Worm (Caenorhabditis elegans) whole organism, L4 larva: ENCODE results near the gene rpi-1.

Experiments
- D1046.2 ChIP-seq: fragments of 200-800 bp; sonication (Bioruptor generic); IDR thresholded peaks from 2 replicates; pipeline ENCODE4 v1.3.6; 2022; ENCODE audit warnings: missing genetic modification characterization, missing compliant biosample characterization
- F10B5.3 ChIP-seq: sonication (generic microtip); optimal IDR thresholded peaks from 2 replicates; lab custom pipeline; 2016; ENCODE audit warnings: mild to moderate bottlenecking, missing genetic modification characterization, missing compliant biosample characterization
- R02D3.7 ChIP-seq: fragments of 150-350 bp; sonication (generic microtip); optimal IDR thresholded peaks from 3 replicates; lab custom pipeline; 2014; ENCODE audit warnings: missing biosample characterization, missing genetic modification characterization
- T20F7.1 ChIP-seq: fragments of 200-800 bp; sonication (Bioruptor generic); optimal IDR thresholded peaks from 2 replicates; lab custom pipeline; 2018; ENCODE audit warnings: mild to moderate bottlenecking, missing genetic modification characterization, missing compliant biosample characterization
- Y5F2A.4 ChIP-seq: fragments of 200-800 bp; sonication (Bioruptor generic); optimal IDR thresholded peaks from 2 replicates; lab custom pipeline; 2018; ENCODE audit warnings: mild to moderate bottlenecking, missing genetic modification characterization, missing compliant biosample characterization
- Y75B8A.6 ChIP-seq: fragments of 200-800 bp; sonication (Bioruptor generic); IDR thresholded peaks from 2 replicates; pipeline ENCODE4 v1.3.6; 2022; ENCODE audit warnings: missing genetic modification reagents, missing genetic modification characterization, missing compliant biosample characterization
- ZK546.5 ChIP-seq, 2 experiments: sonication (generic microtip); optimal IDR thresholded peaks; 2 replicates each; lab custom pipeline; 2017; ENCODE audit warnings: missing biosample characterization in 2 of 2, missing genetic modification characterization in 2 of 2
- aha-1 ChIP-seq: fragments of 150-350 bp; peaks from one replicate; lab custom pipeline; 2014; ENCODE audit warnings: missing biosample characterization, missing genetic modification characterization
- ceh-28 ChIP-seq: fragments of 150-350 bp; optimal IDR thresholded peaks from 2 replicates; lab custom pipeline; 2014; ENCODE audit warnings: missing biosample characterization, missing genetic modification reagents, missing genetic modification characterization
- ceh-32 ChIP-seq: sonication (generic microtip); optimal IDR thresholded peaks from 2 replicates; lab custom pipeline; 2016; ENCODE audit warnings: mild to moderate bottlenecking, missing genetic modification characterization, missing compliant biosample characterization; ENCODE audit not compliant: poor library complexity
- ceh-62 ChIP-seq: sonication (generic microtip); optimal IDR thresholded peaks from 2 replicates; lab custom pipeline; 2017; ENCODE audit warnings: missing biosample characterization, missing genetic modification characterization
- ces-1 ChIP-seq: fragments of 150-350 bp; sonication (generic microtip); optimal IDR thresholded peaks from 4 replicates; lab custom pipeline; 2014; ENCODE audit warnings: missing biosample characterization, missing genetic modification reagents, missing genetic modification characterization
- daf-16 ChIP-seq, 3 experiments: sonication (generic microtip); optimal IDR thresholded peaks; 2 replicates each; lab custom pipeline; 2016 to 2017; ENCODE audit warnings: missing genetic modification characterization in 3 of 3, missing genetic modification reagents in 3 of 3, mild to moderate bottlenecking in 2 of 3, missing compliant biosample characterization in 2 of 3, missing biosample characterization in 1 of 3, moderate library complexity in 1 of 3
- daf-19 ChIP-seq: fragments of 200-800 bp; sonication (Bioruptor generic); conservative IDR thresholded peaks from 2 replicates; pipeline ENCODE4 v1.3.6; 2022; ENCODE audit warnings: missing genetic modification characterization, missing compliant biosample characterization
- dmd-6 ChIP-seq: fragments of 200-800 bp; sonication (Bioruptor generic); IDR thresholded peaks from 2 replicates; pipeline ENCODE4 v1.3.6; 2022; ENCODE audit warnings: missing genetic modification reagents, missing genetic modification characterization, missing compliant biosample characterization
- dpl-1 ChIP-seq: fragments of 150-350 bp; optimal IDR thresholded peaks from 2 replicates; lab custom pipeline; 2014; ENCODE audit warnings: missing biosample characterization, missing genetic modification reagents, missing genetic modification characterization
- dve-1 ChIP-seq: sonication (generic microtip); optimal IDR thresholded peaks from 2 replicates; lab custom pipeline; 2017; ENCODE audit warnings: antibody characterized with exemption, mild to moderate bottlenecking, missing genetic modification characterization, missing compliant biosample characterization; ENCODE audit not compliant: insufficient read depth
- fkh-10 ChIP-seq: fragments of 150-350 bp; optimal IDR thresholded peaks from 2 replicates; lab custom pipeline; 2014; ENCODE audit warnings: missing biosample characterization, missing genetic modification reagents, missing genetic modification characterization
- hif-1 ChIP-seq, 2 experiments: sonication (generic microtip); optimal IDR thresholded peaks; 2 replicates each; lab custom pipeline; 2016 to 2017; ENCODE audit warnings: missing compliant biosample characterization in 2 of 2, missing genetic modification characterization in 2 of 2, missing genetic modification reagents in 2 of 2, missing genotype in 2 of 2, mild to moderate bottlenecking in 1 of 2
- hlh-11 ChIP-seq: fragments of 200-800 bp; sonication (Bioruptor generic); optimal IDR thresholded peaks from 2 replicates; lab custom pipeline; 2018; ENCODE audit warnings: mild to moderate bottlenecking, missing genetic modification characterization, missing compliant biosample characterization
- hlh-30 ChIP-seq: sonication (generic microtip); optimal IDR thresholded peaks from 2 replicates; lab custom pipeline; 2017; ENCODE audit warnings: antibody characterized with exemption, mild to moderate bottlenecking, missing genetic modification characterization, missing compliant biosample characterization; ENCODE audit not compliant: insufficient read depth
- hmg-1.1 ChIP-seq: fragments of 200-800 bp; sonication (Bioruptor generic); IDR thresholded peaks from 2 replicates; pipeline ENCODE4 v1.3.6; 2022; ENCODE audit warnings: missing genetic modification reagents, missing genetic modification characterization, missing compliant biosample characterization
- lin-1 ChIP-seq: fragments of 200-800 bp; sonication (Bioruptor generic); IDR thresholded peaks from 2 replicates; pipeline ENCODE4 v1.3.6; 2022; ENCODE audit warnings: missing genetic modification reagents, missing genetic modification characterization, missing compliant biosample characterization
- lin-13 ChIP-seq: fragments of 150-350 bp; optimal IDR thresholded peaks from 2 replicates; lab custom pipeline; 2014; ENCODE audit warnings: missing biosample characterization, missing genetic modification reagents, missing genetic modification characterization
- lin-15B ChIP-seq: fragments of 150-350 bp; sonication (generic microtip); optimal IDR thresholded peaks from 3 replicates; lab custom pipeline; 2014; ENCODE audit warnings: missing biosample characterization, missing genetic modification characterization
- lin-29 ChIP-seq: fragments of 200-800 bp; sonication (Bioruptor generic); IDR thresholded peaks from 2 replicates; pipeline ENCODE4 v1.3.6; 2022; ENCODE audit warnings: missing genetic modification reagents, missing genetic modification characterization, missing compliant biosample characterization
- lin-38 ChIP-seq: fragments of 200-800 bp; sonication (Bioruptor generic); IDR thresholded peaks from 2 replicates; pipeline ENCODE4 v1.3.6; 2022; ENCODE audit warnings: missing genetic modification reagents, missing genetic modification characterization, missing compliant biosample characterization
- madf-9 ChIP-seq: fragments of 200-800 bp; sonication (Bioruptor generic); conservative IDR thresholded peaks from 2 replicates; pipeline ENCODE4 v1.3.6; 2022; ENCODE audit warnings: missing genetic modification reagents, missing genetic modification characterization, missing compliant biosample characterization
- mdl-1 ChIP-seq, 2 experiments: fragments of 150-350 bp in 1 of 2; sonication (generic microtip) in 1 of 2; optimal IDR thresholded peaks; 2 replicates each; lab custom pipeline; 2014 to 2017; ENCODE audit warnings: missing biosample characterization in 2 of 2, missing genetic modification characterization in 2 of 2
- mep-1 ChIP-seq: fragments of 150-350 bp; sonication (generic microtip); optimal IDR thresholded peaks from 3 replicates; lab custom pipeline; 2014; ENCODE audit warnings: missing biosample characterization, missing genetic modification characterization
- mes-2 ChIP-seq: sonication (generic microtip); optimal IDR thresholded peaks from 2 replicates; lab custom pipeline; 2016; ENCODE audit warnings: missing genotype, mild to moderate bottlenecking, missing genetic modification characterization, missing compliant biosample characterization; ENCODE audit not compliant: poor library complexity, severe bottlenecking
- nhr-11 ChIP-seq: fragments of 150-350 bp; optimal IDR thresholded peaks from 2 replicates; lab custom pipeline; 2014; ENCODE audit warnings: missing biosample characterization, missing genetic modification characterization
- nhr-25 ChIP-seq: sonication (generic microtip); optimal IDR thresholded peaks from 2 replicates; lab custom pipeline; 2017; ENCODE audit warnings: missing genetic modification characterization, mild to moderate bottlenecking, missing compliant biosample characterization, antibody characterized with exemption, moderate library complexity, borderline replicate concordance; ENCODE audit not compliant: insufficient read depth
- nhr-28 ChIP-seq: fragments of 150-350 bp; optimal IDR thresholded peaks from 2 replicates; lab custom pipeline; 2014; ENCODE audit warnings: missing biosample characterization, missing genetic modification characterization
- nhr-41 ChIP-seq: fragments of 200-800 bp; sonication (Bioruptor generic); IDR thresholded peaks from 2 replicates; pipeline ENCODE4 v1.3.6; 2022; ENCODE audit warnings: missing genetic modification reagents, missing genetic modification characterization, missing compliant biosample characterization
- nhr-42 ChIP-seq: fragments of 200-800 bp; sonication (Bioruptor generic); IDR thresholded peaks from 2 replicates; pipeline ENCODE4 v1.3.6; 2022; ENCODE audit warnings: missing genetic modification characterization, missing compliant biosample characterization
- nhr-48 ChIP-seq: sonication (generic microtip); optimal IDR thresholded peaks from 2 replicates; lab custom pipeline; 2016; ENCODE audit warnings: mild to moderate bottlenecking, missing genetic modification characterization, missing compliant biosample characterization
- nhr-6 ChIP-seq: fragments of 150-350 bp; optimal IDR thresholded peaks from 2 replicates; lab custom pipeline; 2014; ENCODE audit warnings: missing biosample characterization, missing genetic modification characterization
- nhr-77 ChIP-seq: fragments of 150-350 bp; optimal IDR thresholded peaks from 2 replicates; lab custom pipeline; 2014; ENCODE audit warnings: missing biosample characterization, missing genetic modification characterization
- pha-4 ChIP-seq, 2 experiments: fragments of 150-350 bp in 1 of 2; fragments of 200-800 bp in 1 of 2; sonication (Bioruptor generic) in 1 of 2; IDR thresholded peaks in 1 of 2; optimal IDR thresholded peaks in 1 of 2; 2 replicates each; pipeline versions ENCODE4 v1.3.6 to Lab custom; 2014 to 2022; ENCODE audit warnings: missing genetic modification characterization in 2 of 2, missing genetic modification reagents in 2 of 2, missing biosample characterization in 1 of 2, missing compliant biosample characterization in 1 of 2
- pqm-1 ChIP-seq: sonication (generic microtip); optimal IDR thresholded peaks from 2 replicates; lab custom pipeline; 2017; ENCODE audit warnings: missing biosample characterization, missing genetic modification characterization
- saeg-2 ChIP-seq: fragments of 200-800 bp; sonication (Bioruptor generic); IDR thresholded peaks from 2 replicates; pipeline ENCODE4 v1.3.6; 2022; ENCODE audit warnings: missing genetic modification reagents, missing genetic modification characterization, missing compliant biosample characterization
- spr-1 ChIP-seq: sonication (generic microtip); optimal IDR thresholded peaks from 2 replicates; lab custom pipeline; 2016; ENCODE audit warnings: mild to moderate bottlenecking, missing genetic modification characterization, missing compliant biosample characterization
- tra-1 ChIP-seq: fragments of 200-800 bp; sonication (Bioruptor generic); IDR thresholded peaks from 2 replicates; pipeline ENCODE4 v1.3.6; 2022; ENCODE audit warnings: missing genetic modification reagents, missing genetic modification characterization, missing compliant biosample characterization
- ztf-7 ChIP-seq: fragments of 150-350 bp; optimal IDR thresholded peaks from 2 replicates; lab custom pipeline; 2014; ENCODE audit warnings: missing biosample characterization, missing genetic modification characterization

rpi-1 gene

DNA sequence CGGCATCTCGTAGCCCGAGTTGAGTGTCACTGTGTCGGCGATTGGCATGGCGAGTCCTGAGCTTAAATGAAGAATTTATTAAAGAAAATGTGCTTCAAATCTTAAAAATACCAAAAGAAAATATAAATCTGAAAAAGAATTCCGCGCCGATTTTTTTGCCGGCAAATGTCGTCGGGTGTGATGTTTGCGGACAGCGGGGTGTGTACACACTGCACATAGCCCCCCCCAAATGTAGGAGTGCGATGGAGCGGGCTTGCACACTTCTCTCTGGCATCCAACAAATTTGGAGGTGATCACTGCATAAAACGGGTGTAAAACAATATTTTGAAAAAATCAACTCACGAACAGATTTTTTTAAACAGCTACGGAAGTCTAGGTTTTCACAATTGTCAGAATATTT is 13.9 kb upstream of the rpi-1 start, which contains the start of gene Y39G8B.2 (continued):
- peak in 1 of 2 experiments; percentile 73 for TF ChIP-seq hif-1 (tag; optimal IDR thresholded peaks at IDR 0.05; lab: Kevin White, UChicago)
- peak; percentile 75 for TF ChIP-seq lin-15B
- no peak for TF ChIP-seq R02D3.7 (tag; lab: Kevin White, UChicago)
- no peak for TF ChIP-seq ces-1 (GFP tag; lab: Kevin White, UChicago)
- peak; percentile 74 for TF ChIP-seq nhr-6
- no peak for TF ChIP-seq F10B5.3 (tag; lab: Kevin White, UChicago)
- TF ChIP-seq Y5F2A.4: no peak
- TF ChIP-seq lin-38 (GFP tag; lab: Robert Waterston, UW): no peak
- TF ChIP-seq nhr-28 (tag; lab: Kevin White, UChicago): peak; percentile 70
- peak; percentile 66 for TF ChIP-seq nhr-25 (tag; lab: Kevin White, UChicago)
- TF ChIP-seq madf-9 (GFP tag; lab: Robert Waterston, UW): peak; percentile 57; the same call in 1 of the 2 replicates
- TF ChIP-seq nhr-77 (tag; lab: Kevin White, UChicago): peak; percentile 98
- TF ChIP-seq dmd-6 (GFP tag; lab: Robert Waterston, UW): peak; percentile 72
- TF ChIP-seq pha-4 (GFP tag; IDR thresholded peaks at IDR 0.05; lab: Robert Waterston, UW): no peak
- peak; percentile 4 for TF ChIP-seq pha-4 (tag; optimal IDR thresholded peaks at IDR 0.05; lab: Kevin White, UChicago)
- peak; percentile 98 for TF ChIP-seq aha-1 (tag; lab: Kevin White, UChicago)
- peak; percentile 37; the same call in 1 of the 2 replicates for TF ChIP-seq lin-29 (GFP tag; lab: Robert Waterston, UW)
- TF ChIP-seq nhr-48 (tag; lab: Kevin White, UChicago): no peak
- TF ChIP-seq fkh-10 (GFP tag; lab: Kevin White, UChicago): peak; percentile 59
- 0 out of 2 replicates have a peak, but pooled peaks have one; percentile 16 for TF ChIP-seq lin-1 (GFP tag; lab: Robert Waterston, UW)
- peak; percentile 72 for TF ChIP-seq nhr-11
- TF ChIP-seq ceh-28 (tag; lab: Kevin White, UChicago): no peak
- peak; percentile 90 for TF ChIP-seq mes-2 (tag; lab: Kevin White, UChicago)
- no peak for TF ChIP-seq spr-1 (tag; lab: Kevin White, UChicago)
- no peak for TF ChIP-seq saeg-2
- TF ChIP-seq mdl-1 (tag; optimal IDR thresholded peaks at IDR 0.05; lab: Kevin White, UChicago): peak in 1 of 2 experiments; percentile 54
- TF ChIP-seq hlh-11 (tag; lab: Kevin White, UChicago): peak; percentile 81
- TF ChIP-seq D1046.2 (GFP tag; lab: Robert Waterston, UW): 0 out of 2 replicates have a peak, but pooled peaks have one; percentile 40
- no peak for TF ChIP-seq pqm-1
- TF ChIP-seq mep-1 (tag; lab: Kevin White, UChicago): peak; percentile 90
- peak; percentile 92 for TF ChIP-seq hmg-1.1 (GFP tag; lab: Robert Waterston, UW)

ce11 chrII:13974136-13974535 is 11.9 kb upstream of the rpi-1 start:
- TF ChIP-seq ZK546.5 (tag; optimal IDR thresholded peaks at IDR 0.05; lab: Kevin White, UChicago) (no peak), Y75B8A.6 (GFP tag; lab: Robert Waterston, UW) (no peak), nhr-42 (GFP tag; lab: Robert Waterston, UW) (0 out of 2 replicates have a peak, but pooled peaks have one; percentile 19), tra-1 (0 out of 2 replicates have a peak, but pooled peaks have one; percentile 4)
- TF ChIP-seq, all 104 proteins: peak for 2

- TF ChIP-seq spr-1 (tag; lab: Kevin White, UChicago) (no peak), lin-13 (GFP tag; lab: Kevin White, UChicago) (no peak), ceh-32 (no peak), T20F7.1 (GFP tag; lab: Kevin White, UChicago) (no peak), dmd-6 (GFP tag; lab: Robert Waterston, UW) (0 out of 2 replicates have a peak, but pooled peaks have one; percentile 19), dpl-1 (GFP tag; lab: Kevin White, UChicago) (peak; percentile 7), ceh-62 (tag; lab: Kevin White, UChicago) (no peak), dve-1 (tag; lab: Kevin White, UChicago) (peak; percentile 60), ZK546.5 (tag; optimal IDR thresholded peaks at IDR 0.05; lab: Kevin White, UChicago) (no peak), hlh-30 (tag; lab: Kevin White, UChicago) (peak; percentile 15), nhr-77 (tag; lab: Kevin White, UChicago) (peak; percentile 46), pqm-1 (peak; percentile 5), daf-16 (GFP tag; optimal IDR thresholded peaks at IDR 0.05; lab: Kevin White, UChicago) (no peak), daf-16 (tag; optimal IDR thresholded peaks at IDR 0.05; lab: Kevin White, UChicago) (peak; percentile 41), daf-19 (GFP tag; lab: Robert Waterston, UW) (no peak), hlh-11 (tag; lab: Kevin White, UChicago) (peak; percentile 27), ztf-7 (tag; lab: Kevin White, UChicago) (no peak), nhr-41 (no peak), nhr-28 (tag; lab: Kevin White, UChicago) (peak; percentile 51)
Observed at ce11 chrII:13973514-13973913, 11.3 kb upstream of the rpi-1 start, which contains the start of gene Y39G8B.1. Gene Y39G8B.1, minus strand, starts transcription at chrII:13973812.
